Fruit fly (Drosophila melanogaster) whole organism, embryonic: Measurements from ENCODE around the gene Jhbp2.

Source experiments
- Atf3 ChIP-seq: fragments of 200-800 bp; sonication (Bioruptor generic); optimal IDR thresholded peaks from 3 replicates; lab custom pipeline; 2016; ENCODE audit warnings: missing biosample characterization, missing genetic modification characterization
- Awh ChIP-seq: fragments of 200-800 bp; sonication (Bioruptor generic); IDR thresholded peaks from 2 replicates; pipeline ENCODE4, ENCODE4 v1.3.6; 2022; ENCODE audit warnings: missing biosample characterization, missing genetic modification characterization
- Bdp1 ChIP-seq: fragments of 200-800 bp; sonication (Bioruptor generic); optimal IDR thresholded peaks from 3 replicates; lab custom pipeline; 2016; ENCODE audit warnings: missing biosample characterization, missing genetic modification characterization
- CG12071 ChIP-seq: fragments of 200-800 bp; sonication (Bioruptor generic); optimal IDR thresholded peaks from 3 replicates; lab custom pipeline; 2018; ENCODE audit warnings: missing biosample characterization, mild to moderate bottlenecking, missing genetic modification characterization
- CG12391 ChIP-seq: fragments of 200-800 bp; sonication (Bioruptor generic); optimal IDR thresholded peaks from 3 replicates; lab custom pipeline; 2018; ENCODE audit warnings: missing biosample characterization, mild to moderate bottlenecking, missing genetic modification characterization, moderate library complexity
- CG12769 ChIP-seq: fragments of 200-800 bp; sonication (Bioruptor generic); optimal IDR thresholded peaks from 2 replicates; lab custom pipeline; 2019; ENCODE audit warnings: missing biosample characterization, mild to moderate bottlenecking, missing genetic modification characterization, moderate library complexity
- CG13424 ChIP-seq: fragments of 200-800 bp; sonication (Bioruptor generic); optimal IDR thresholded peaks from 2 replicates; lab custom pipeline; 2019; ENCODE audit warnings: missing biosample characterization, mild to moderate bottlenecking, missing genetic modification characterization, moderate library complexity
- CG15269 ChIP-seq: fragments of 200-800 bp; sonication (Bioruptor generic); optimal IDR thresholded peaks from 2 replicates; lab custom pipeline; 2018; ENCODE audit warnings: missing biosample characterization, mild to moderate bottlenecking, missing genetic modification characterization, moderate library complexity
- CG1792 ChIP-seq: fragments of 200-800 bp; sonication (Bioruptor generic); optimal IDR thresholded peaks from 2 replicates; lab custom pipeline; 2016; ENCODE audit warnings: missing biosample characterization, missing genetic modification characterization
- CG2129 ChIP-seq: fragments of 200-800 bp; sonication (Bioruptor generic); IDR thresholded peaks from 2 replicates; pipeline ENCODE4 v1.3.6; 2022; ENCODE audit warnings: missing biosample characterization, missing genetic modification characterization; ENCODE audit not compliant: partially characterized antibody
- CG4404 ChIP-seq: fragments of 200-800 bp; sonication (Bioruptor generic); IDR thresholded peaks from 2 replicates; pipeline ENCODE4 v1.3.6; 2022; ENCODE audit warnings: missing biosample characterization, missing genetic modification characterization
- CG4820 ChIP-seq: fragments of 200-800 bp; sonication (Bioruptor generic); optimal IDR thresholded peaks from 3 replicates; lab custom pipeline; 2016; ENCODE audit warnings: missing biosample characterization, missing genetic modification characterization
- CG6813 ChIP-seq: fragments of 200-800 bp; sonication (Bioruptor generic); optimal IDR thresholded peaks from 2 replicates; lab custom pipeline; 2017; ENCODE audit warnings: missing biosample characterization, missing genetic modification characterization, mild to moderate bottlenecking, moderate library complexity, missing genetic modification reagents
- CG6854 ChIP-seq: fragments of 200-800 bp; sonication (Bioruptor generic); optimal IDR thresholded peaks from 3 replicates; lab custom pipeline; 2017; ENCODE audit warnings: missing biosample characterization, mild to moderate bottlenecking, missing genetic modification characterization
- CG7786 ChIP-seq: fragments of 200-800 bp; sonication (Bioruptor generic); optimal IDR thresholded peaks from 2 replicates; lab custom pipeline; 2016; ENCODE audit warnings: missing biosample characterization, missing genetic modification characterization
- CG7839 ChIP-seq: fragments of 200-800 bp; sonication (Bioruptor generic); optimal IDR thresholded peaks from 3 replicates; lab custom pipeline; 2018; ENCODE audit warnings: missing biosample characterization, mild to moderate bottlenecking, missing genetic modification characterization, moderate library complexity
- CG7963 ChIP-seq: fragments of 200-800 bp; sonication (Bioruptor generic); IDR thresholded peaks from 3 replicates; pipeline ENCODE4 v1.3.6; 2022; ENCODE audit warnings: missing biosample characterization, missing genetic modification characterization; ENCODE audit not compliant: partially characterized antibody
- CG8089 ChIP-seq: fragments of 200-800 bp; sonication (Bioruptor generic); optimal IDR thresholded peaks from 3 replicates; lab custom pipeline; 2016; ENCODE audit warnings: missing biosample characterization, missing genetic modification characterization
- CG8388 ChIP-seq: fragments of 200-800 bp; sonication (Bioruptor generic); optimal IDR thresholded peaks from 2 replicates; lab custom pipeline; 2019; ENCODE audit warnings: missing biosample characterization, mild to moderate bottlenecking, missing genetic modification characterization, moderate library complexity
- CG8765 ChIP-seq: fragments of 200-800 bp; sonication (Bioruptor generic); IDR thresholded peaks from 2 replicates; pipeline ENCODE4 v1.3.6; 2022; ENCODE audit warnings: missing biosample characterization, missing genetic modification characterization
- CG9609 ChIP-seq: fragments of 200-800 bp; sonication (Bioruptor generic); optimal IDR thresholded peaks from 3 replicates; lab custom pipeline; 2016; ENCODE audit warnings: missing biosample characterization, missing genetic modification characterization
- CG9797 ChIP-seq: fragments of 200-800 bp; sonication (Bioruptor generic); optimal IDR thresholded peaks from 3 replicates; lab custom pipeline; 2018; ENCODE audit warnings: missing biosample characterization, mild to moderate bottlenecking, missing genetic modification characterization
- Dp ChIP-seq: fragments of 200-800 bp; sonication (Bioruptor generic); optimal IDR thresholded peaks from 2 replicates; lab custom pipeline; 2018; ENCODE audit warnings: missing biosample characterization, mild to moderate bottlenecking, missing genetic modification characterization, moderate library complexity
- Dref ChIP-seq: fragments of 200-800 bp; sonication (Bioruptor generic); IDR thresholded peaks from 2 replicates; pipeline ENCODE4 v1.3.6; 2022; ENCODE audit warnings: missing biosample characterization, missing genetic modification characterization
- ERR ChIP-seq: fragments of 200-800 bp; sonication (Bioruptor generic); optimal IDR thresholded peaks from 2 replicates; lab custom pipeline; 2016; ENCODE audit warnings: missing biosample characterization, missing genetic modification characterization
- Eip74EF ChIP-seq, 2 experiments: fragments of 200-800 bp in 1 of 2; fragments of >200 bp in 1 of 2; sonication (Bioruptor generic) in 1 of 2; optimal IDR thresholded peaks; 2 replicates each; lab custom pipeline; 2017 to 2019; ENCODE audit warnings: missing biosample characterization in 2 of 2, missing genetic modification characterization in 2 of 2, mild to moderate bottlenecking in 1 of 2, moderate library complexity in 1 of 2
- Ets97D ChIP-seq: fragments of 200-800 bp; sonication (Bioruptor generic); optimal IDR thresholded peaks from 3 replicates; lab custom pipeline; 2016; ENCODE audit warnings: missing biosample characterization, missing genetic modification characterization
- Gsc ChIP-seq: fragments of 200-800 bp; sonication (Bioruptor generic); IDR thresholded peaks from 2 replicates; pipeline ENCODE4 v1.3.6; 2022; ENCODE audit warnings: missing biosample characterization, missing genetic modification characterization
- Jarid2 ChIP-seq: fragments of 200-800 bp; sonication (Bioruptor generic); optimal IDR thresholded peaks from 3 replicates; lab custom pipeline; 2017; ENCODE audit warnings: mild to moderate bottlenecking, missing biosample characterization, missing genetic modification reagents, missing genetic modification characterization
- Myb ChIP-seq: fragments of 200-800 bp; sonication (Bioruptor generic); optimal IDR thresholded peaks from 2 replicates; lab custom pipeline; 2016; ENCODE audit warnings: missing biosample characterization, missing genetic modification characterization
- Nf-YB ChIP-seq: fragments of 200-800 bp; sonication (Bioruptor generic); optimal IDR thresholded peaks from 3 replicates; lab custom pipeline; 2019; ENCODE audit warnings: missing biosample characterization, mild to moderate bottlenecking, missing genetic modification characterization, moderate library complexity
- Pdp1 ChIP-seq, 2 experiments: fragments of 200-800 bp; sonication (Bioruptor generic); optimal IDR thresholded peaks; 3 replicates each; lab custom pipeline; 2016; ENCODE audit warnings: missing biosample characterization in 2 of 2, missing genetic modification characterization in 2 of 2, mild to moderate bottlenecking in 1 of 2, moderate library complexity in 1 of 2
- Six4 ChIP-seq: fragments of 200-800 bp; sonication (Bioruptor generic); optimal IDR thresholded peaks from 2 replicates; lab custom pipeline; 2016; ENCODE audit warnings: missing biosample characterization, missing genetic modification characterization
- Sox100B ChIP-seq: fragments of 200-800 bp; sonication (Bioruptor generic); optimal IDR thresholded peaks from 3 replicates; lab custom pipeline; 2018; ENCODE audit warnings: missing biosample characterization, mild to moderate bottlenecking, missing genetic modification characterization
- Stat92E ChIP-seq, 3 experiments: fragments of >200 bp in 2 of 3; fragments of 200-800 bp in 1 of 3; sonication (Bioruptor generic) in 1 of 3; optimal IDR thresholded peaks; 2 replicates each; lab custom pipeline; 2017 to 2019; ENCODE audit warnings: missing biosample characterization in 3 of 3, missing genetic modification characterization in 3 of 3, mild to moderate bottlenecking in 1 of 3, moderate library complexity in 1 of 3
- Trl ChIP-seq, 3 experiments: fragments of >200 bp in 2 of 3; fragments of 200-800 bp in 1 of 3; sonication (Bioruptor generic) in 1 of 3; optimal IDR thresholded peaks; 2 replicates in 1 of 3; 3 replicates in 2 of 3; lab custom pipeline; 2016 to 2017; ENCODE audit warnings: missing biosample characterization in 1 of 3, missing genetic modification characterization in 1 of 3
- Vsx1 ChIP-seq: fragments of 200-800 bp; sonication (Bioruptor generic); optimal IDR thresholded peaks from 2 replicates; lab custom pipeline; 2017; ENCODE audit warnings: missing biosample characterization, mild to moderate bottlenecking, missing genetic modification characterization, missing genetic modification reagents
- chm ChIP-seq: fragments of 200-800 bp; sonication (Bioruptor generic); IDR thresholded peaks from 2 replicates; pipeline ENCODE4 v1.3.6; 2022; ENCODE audit warnings: missing biosample characterization, missing genetic modification characterization
- en ChIP-seq: fragments of 200-800 bp; sonication (Bioruptor generic); optimal IDR thresholded peaks from 2 replicates; lab custom pipeline; 2016; ENCODE audit warnings: missing biosample characterization, missing genetic modification characterization
- grau ChIP-seq: fragments of 200-800 bp; optimal IDR thresholded peaks from 3 replicates; lab custom pipeline; 2019; ENCODE audit warnings: missing biosample characterization, mild to moderate bottlenecking, missing genetic modification characterization, moderate library complexity
- her ChIP-seq: fragments of 200-800 bp; sonication (Bioruptor generic); optimal IDR thresholded peaks from 2 replicates; lab custom pipeline; 2016; ENCODE audit warnings: missing biosample characterization, missing genetic modification characterization
- lmd ChIP-seq: fragments of 200-800 bp; sonication (Bioruptor generic); IDR thresholded peaks from 2 replicates; pipeline ENCODE4 v1.3.6; 2022; ENCODE audit warnings: missing biosample characterization, missing genetic modification characterization
- lola ChIP-seq, 3 experiments: fragments of >200 bp in 2 of 3; fragments of 200-800 bp in 1 of 3; sonication (Bioruptor generic) in 1 of 3; optimal IDR thresholded peaks; 2 replicates each; lab custom pipeline; 2017 to 2019; ENCODE audit warnings: missing biosample characterization in 3 of 3, missing genetic modification characterization in 3 of 3, mild to moderate bottlenecking in 1 of 3, moderate library complexity in 1 of 3
- pb ChIP-seq: fragments of 200-800 bp; sonication (Bioruptor generic); optimal IDR thresholded peaks from 3 replicates; lab custom pipeline; 2016; ENCODE audit warnings: missing biosample characterization, missing genetic modification characterization
- rib ChIP-seq: fragments of 200-800 bp; sonication (Bioruptor generic); IDR thresholded peaks from 2 replicates; pipeline ENCODE4 v1.3.6; 2022; ENCODE audit warnings: missing biosample characterization, missing genetic modification characterization
- sim ChIP-seq: fragments of 200-800 bp; sonication (Bioruptor generic); IDR thresholded peaks from 2 replicates; pipeline ENCODE4 v1.3.6; 2022; ENCODE audit warnings: missing biosample characterization, missing genetic modification characterization
- toy ChIP-seq: fragments of 200-800 bp; sonication (Bioruptor generic); IDR thresholded peaks from 2 replicates; pipeline ENCODE4 v1.3.6; 2022; ENCODE audit warnings: missing biosample characterization, missing genetic modification characterization
- trem ChIP-seq: fragments of 200-800 bp; optimal IDR thresholded peaks from 3 replicates; lab custom pipeline; 2019; ENCODE audit warnings: missing biosample characterization, mild to moderate bottlenecking, missing genetic modification characterization, moderate library complexity
- zen ChIP-seq: fragments of 200-800 bp; sonication (Bioruptor generic); optimal IDR thresholded peaks from 3 replicates; lab custom pipeline; 2018; ENCODE audit warnings: missing biosample characterization, mild to moderate bottlenecking, missing genetic modification characterization, moderate library complexity
- zfh1 ChIP-seq: fragments of 200-800 bp; sonication (Bioruptor generic); IDR thresholded peaks from 3 replicates; pipeline ENCODE4 v1.3.6; 2022; ENCODE audit warnings: missing biosample characterization, missing genetic modification characterization

Jhbp2 gene

DNA sequence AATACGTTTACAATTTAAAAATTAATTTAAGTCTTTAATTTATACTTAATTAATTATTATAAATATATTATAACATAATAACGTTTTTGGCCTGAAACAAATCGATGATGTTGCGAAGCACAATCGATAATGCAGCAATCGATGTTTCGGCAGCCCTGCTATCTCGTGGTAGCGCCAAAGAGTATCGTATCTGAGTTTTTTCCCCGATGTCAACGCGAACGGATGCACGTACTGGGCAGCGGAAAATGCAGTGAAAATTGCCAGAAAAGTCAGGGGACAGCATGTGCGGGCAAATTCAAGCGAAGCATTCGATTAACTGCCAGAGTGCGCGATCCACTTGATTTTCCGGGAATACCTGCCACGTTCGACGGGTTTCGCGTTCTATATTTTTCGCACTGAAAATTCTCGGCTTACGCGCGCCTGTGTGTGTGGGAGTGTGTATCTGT is 50.8 kb downstream of the Jhbp2 start, which contains the start of gene Cdep (continued):
- TF ChIP-seq en (GFP tag; lab: Kevin White, UChicago), result no peak
- no peak for TF ChIP-seq Six4 (GFP tag; lab: Kevin White, UChicago)
- no peak for TF ChIP-seq CG7786
- TF ChIP-seq Sox100B (GFP tag; lab: Kevin White, UChicago), result no peak
- no peak for TF ChIP-seq Nf-YB
- no peak for TF ChIP-seq sim (GFP tag; lab: Robert Waterston, UW)
- no peak for TF ChIP-seq Bdp1 (GFP tag; lab: Kevin White, UChicago)
- TF ChIP-seq Atf3 (GFP tag; lab: Kevin White, UChicago), result no peak
- TF ChIP-seq CG9609, result no peak
- peak; percentile 45 for TF ChIP-seq her (GFP tag; lab: Kevin White, UChicago)
- TF ChIP-seq Awh, result no peak
- TF ChIP-seq toy (GFP tag; lab: Robert Waterston, UW), result no peak
- no peak for TF ChIP-seq CG12071 (GFP tag; lab: Kevin White, UChicago)
- TF ChIP-seq CG12391, result peak; percentile 67
- TF ChIP-seq pb (GFP tag; lab: Kevin White, UChicago), result peak; percentile 49
- TF ChIP-seq Vsx1, result peak; percentile 36
- peak; percentile 97 for TF ChIP-seq Dref (GFP tag; lab: Robert Waterston, UW)
- peak; percentile 40 for TF ChIP-seq CG12769 (tag; lab: Kevin White, UChicago)
- no peak for TF ChIP-seq ERR
- no peak for TF ChIP-seq Trl (optimal IDR thresholded peaks at IDR 0.05; lab: Kevin White, UChicago)
- no peak for TF ChIP-seq Trl (GFP tag; optimal IDR thresholded peaks at IDR 0.05; lab: Kevin White, UChicago)
- peak; percentile 83 for TF ChIP-seq CG2129 (GFP tag; lab: Robert Waterston, UW)
- peak; percentile 35 for TF ChIP-seq zen (tag; lab: Kevin White, UChicago)
- TF ChIP-seq chm (GFP tag; lab: Robert Waterston, UW), result peak; percentile 59; the same call in 1 of the 2 replicates
- no peak for TF ChIP-seq Gsc (GFP tag; lab: Robert Waterston, UW)
- TF ChIP-seq CG8765, result no peak
- peak; percentile 41 for TF ChIP-seq CG9797 (GFP tag; lab: Kevin White, UChicago)
- no peak for TF ChIP-seq Eip74EF (GFP tag; optimal IDR thresholded peaks at IDR 0.05; lab: Kevin White, UChicago)
- peak; percentile 69 for TF ChIP-seq Dp
- peak; percentile 53 for TF ChIP-seq CG7839 (tag; lab: Kevin White, UChicago)
- no peak for TF ChIP-seq CG4404 (GFP tag; lab: Robert Waterston, UW)
- peak; percentile 93 for TF ChIP-seq trem (tag; lab: Kevin White, UChicago)
- TF ChIP-seq lola (GFP tag; optimal IDR thresholded peaks at IDR 0.05; lab: Kevin White, UChicago), result no peak
- TF ChIP-seq CG6813 (GFP tag; lab: Kevin White, UChicago), result no peak
- peak; percentile 41 for TF ChIP-seq CG13424
- TF ChIP-seq zfh1 (GFP tag; lab: Robert Waterston, UW), result peak; percentile 63; the same call in 2 of the 3 replicates
- peak in 1 of 3 experiments; percentile 89 for TF ChIP-seq Stat92E (GFP tag; optimal IDR thresholded peaks at IDR 0.05; lab: Kevin White, UChicago)
- TF ChIP-seq CG1792 (GFP tag; lab: Kevin White, UChicago), result no peak
- TF ChIP-seq rib (GFP tag; lab: Robert Waterston, UW), result peak; percentile 20
- peak; percentile 80 for TF ChIP-seq Jarid2 (GFP tag; lab: Kevin White, UChicago)
- peak; percentile 22 for TF ChIP-seq CG4820
- peak; percentile 41 for TF ChIP-seq CG15269
- TF ChIP-seq Ets97D, result peak; percentile 54
- TF ChIP-seq Myb, result peak; percentile 56
- TF ChIP-seq CG7963 (GFP tag; lab: Robert Waterston, UW), result peak; percentile 91
- peak; percentile 16 to 25 for TF ChIP-seq Pdp1 (GFP tag; optimal IDR thresholded peaks at IDR 0.05; lab: Kevin White, UChicago)
- TF ChIP-seq CG6854 (GFP tag; lab: Kevin White, UChicago), result no peak
- no peak for TF ChIP-seq lmd (GFP tag; lab: Robert Waterston, UW)
- no peak for TF ChIP-seq CG8089 (GFP tag; lab: Kevin White, UChicago)
- peak; percentile 34 for TF ChIP-seq CG8388
- peak; percentile 53 for TF ChIP-seq grau
